Fruit fly (Drosophila melanogaster) whole organism, wandering third instar larva: ENCODE data around the gene scyl.

Source experiments
- ey ChIP-seq: fragments of 200-800 bp; sonication (Bioruptor generic); optimal IDR thresholded peaks from 2 replicates; lab custom pipeline; 2016; ENCODE audit warnings: missing biosample characterization, missing genetic modification characterization
- foxo ChIP-seq, 2 experiments: fragments of 200-800 bp; sonication (Bioruptor generic); optimal IDR thresholded peaks; 2 replicates in 1 of 2; 3 replicates in 1 of 2; lab custom pipeline; 2016 to 2017; ENCODE audit warnings: missing biosample characterization in 2 of 2, missing genetic modification characterization in 2 of 2
- usp ChIP-seq: fragments of >200 bp; optimal IDR thresholded peaks from 2 replicates; lab custom pipeline; 2017; ENCODE audit warnings: missing biosample characterization, missing genetic modification characterization

dm6 chr3L:11280574-11281135 is 28.5 kb downstream of the scyl start:
- TF ChIP-seq usp (GFP tag; lab: Kevin White, UChicago) (no peak), ey (GFP tag; lab: Kevin White, UChicago) (no peak), foxo (GFP tag; optimal IDR thresholded peaks at IDR 0.05; lab: Kevin White, UChicago) (no peak)
